Worm (Caenorhabditis elegans): ENCODE measurements around the gene srbc-23.

ce11 chrV:2179214-2179613 lies 25.8 kb downstream of the srbc-23 start, which contains the start of gene cyp-33C1:
- TF ChIP-seq sea-1 (GFP tag; conservative IDR thresholded peaks at IDR 0.05) (no peak), scrt-1 (GFP tag; IDR thresholded peaks at IDR 0.05) (no peak), ama-1 (optimal IDR thresholded peaks at IDR 0.05) (no peak), tbx-11 (GFP tag; IDR thresholded peaks at IDR 0.05) (no peak), flt-1 (GFP tag; IDR thresholded peaks at IDR 0.05) (no peak), F13C5.2 (tag; optimal IDR thresholded peaks at IDR 0.05) (no peak), ceh-13 (GFP tag; optimal IDR thresholded peaks at IDR 0.05) (no peak), B0310.2 (tag; optimal IDR thresholded peaks at IDR 0.05) (no peak), ceh-36 (tag; optimal IDR thresholded peaks at IDR 0.05) (no peak), hmg-4 (GFP tag; optimal IDR thresholded peaks at IDR 0.05) (no peak), tbx-37 (GFP tag; conservative IDR thresholded peaks at IDR 0.05) (no peak), hmbx-1 (tag; optimal IDR thresholded peaks at IDR 0.05) (no peak), tra-4 (tag; optimal IDR thresholded peaks at IDR 0.05) (no peak)
